Fruit fly (Drosophila melanogaster) whole organism, wandering third instar larva: Measurements from ENCODE around the gene Brr2.

ENCODE experiments used
- Abd-B ChIP-seq: fragments of >200 bp; optimal IDR thresholded peaks from 2 replicates; lab custom pipeline; 2017; ENCODE audit warnings: missing biosample characterization, missing genetic modification characterization
- CG32264 ChIP-seq: fragments of 200-800 bp; sonication (Bioruptor generic); optimal IDR thresholded peaks from 2 replicates; lab custom pipeline; 2016; ENCODE audit warnings: missing biosample characterization, missing genetic modification characterization
- CG9705 ChIP-seq: fragments of 200-800 bp; sonication (Bioruptor generic); optimal IDR thresholded peaks from 2 replicates; lab custom pipeline; 2018; ENCODE audit warnings: missing biosample characterization, mild to moderate bottlenecking, missing genetic modification characterization
- Dfd ChIP-seq: fragments of >200 bp; optimal IDR thresholded peaks from 2 replicates; lab custom pipeline; 2017; ENCODE audit warnings: missing biosample characterization, missing genetic modification characterization
- Dif ChIP-seq: fragments of 200-275, 200-300 bp; sonication (Bioruptor generic); optimal IDR thresholded peaks from 2 replicates; lab custom pipeline; 2018; ENCODE audit warnings: missing biosample characterization, missing genetic modification characterization; ENCODE audit not compliant: partially characterized antibody
- GATAd ChIP-seq: sonication (Bioruptor generic); optimal IDR thresholded peaks from 2 replicates; lab custom pipeline; 2016; ENCODE audit warnings: missing biosample characterization, missing genetic modification characterization
- HLH106 ChIP-seq: fragments of 200-800 bp; optimal IDR thresholded peaks from 3 replicates; lab custom pipeline; 2019; ENCODE audit warnings: missing biosample characterization, mild to moderate bottlenecking, missing genetic modification characterization, moderate library complexity
- Hnf4 ChIP-seq: fragments of 200-800 bp; sonication (Bioruptor generic); optimal IDR thresholded peaks from 2 replicates; lab custom pipeline; 2016; ENCODE audit warnings: missing biosample characterization, mild to moderate bottlenecking, missing genetic modification characterization
- Hr83 ChIP-seq: fragments of 200-300 bp; sonication (Bioruptor generic); optimal IDR thresholded peaks from 2 replicates; lab custom pipeline; 2016; ENCODE audit warnings: missing biosample characterization, mild to moderate bottlenecking, missing genetic modification characterization, moderate library complexity; ENCODE audit not compliant: poor library complexity, severe bottlenecking
- Jra ChIP-seq: sonication (Bioruptor generic); optimal IDR thresholded peaks from 2 replicates; lab custom pipeline; 2016; ENCODE audit warnings: missing biosample characterization, missing genetic modification characterization
- Mio ChIP-seq: sonication (Bioruptor generic); optimal IDR thresholded peaks from 2 replicates; lab custom pipeline; 2016; ENCODE audit warnings: missing biosample characterization, missing genetic modification characterization
- Myc ChIP-seq: fragments of >200 bp; optimal IDR thresholded peaks from 2 replicates; lab custom pipeline; 2017
- N ChIP-seq: fragments of >200 bp; optimal IDR thresholded peaks from 2 replicates; lab custom pipeline; 2018; ENCODE audit warnings: missing biosample characterization, missing external identifiers, missing genetic modification characterization
- OdsH ChIP-seq: fragments of 200-800 bp; sonication (Bioruptor generic); optimal IDR thresholded peaks from 2 replicates; lab custom pipeline; 2016; ENCODE audit warnings: missing biosample characterization, mild to moderate bottlenecking, missing genetic modification characterization
- Rel ChIP-seq, 2 experiments: fragments of 200-800 bp; sonication (Bioruptor generic) in 1 of 2; optimal IDR thresholded peaks; 2 replicates in 1 of 2; 3 replicates in 1 of 2; lab custom pipeline; 2016 to 2019; ENCODE audit warnings: mild to moderate bottlenecking in 2 of 2, missing biosample characterization in 2 of 2, missing genetic modification characterization in 2 of 2, moderate library complexity in 1 of 2
- Sp1 ChIP-seq: fragments of 200-800 bp; sonication (Bioruptor generic); optimal IDR thresholded peaks from 3 replicates; lab custom pipeline; 2019; ENCODE audit warnings: missing biosample characterization, mild to moderate bottlenecking, missing genetic modification characterization, moderate library complexity
- br ChIP-seq: fragments of 200-800 bp; sonication (Bioruptor generic); optimal IDR thresholded peaks from 2 replicates; lab custom pipeline; 2016; ENCODE audit warnings: missing biosample characterization, missing genetic modification characterization
- dmrt93B ChIP-seq: fragments of 200-800 bp; sonication (Bioruptor generic); optimal IDR thresholded peaks from 2 replicates; lab custom pipeline; 2018; ENCODE audit warnings: missing biosample characterization, mild to moderate bottlenecking, missing genetic modification characterization
- dsf ChIP-seq: sonication (Bioruptor generic); optimal IDR thresholded peaks from 2 replicates; lab custom pipeline; 2016; ENCODE audit warnings: missing biosample characterization, missing genetic modification characterization, borderline replicate concordance
- ey ChIP-seq: fragments of 200-800 bp; sonication (Bioruptor generic); optimal IDR thresholded peaks from 2 replicates; lab custom pipeline; 2016; ENCODE audit warnings: missing biosample characterization, missing genetic modification characterization
- foxo ChIP-seq, 2 experiments: fragments of 200-800 bp; sonication (Bioruptor generic); optimal IDR thresholded peaks; 2 replicates in 1 of 2; 3 replicates in 1 of 2; lab custom pipeline; 2016 to 2017; ENCODE audit warnings: missing biosample characterization in 2 of 2, missing genetic modification characterization in 2 of 2
- fru ChIP-seq: fragments of 200-800 bp; sonication (Bioruptor generic); optimal IDR thresholded peaks from 3 replicates; lab custom pipeline; 2016; ENCODE audit warnings: missing biosample characterization, mild to moderate bottlenecking, missing genetic modification characterization
- h ChIP-seq: fragments of 200-800 bp; sonication (Bioruptor generic); optimal IDR thresholded peaks from 3 replicates; lab custom pipeline; 2016; ENCODE audit warnings: missing biosample characterization, mild to moderate bottlenecking, missing genetic modification characterization
- jim ChIP-seq: fragments of 175-275, 200-325 bp; sonication (Bioruptor generic); optimal IDR thresholded peaks from 2 replicates; lab custom pipeline; 2016; ENCODE audit warnings: missing biosample characterization, mild to moderate bottlenecking, missing genetic modification characterization
- lola ChIP-seq: fragments of >200 bp; optimal IDR thresholded peaks from 2 replicates; lab custom pipeline; 2017; ENCODE audit warnings: missing biosample characterization, missing genetic modification characterization
- pan ChIP-seq: fragments of >200 bp; optimal IDR thresholded peaks from 2 replicates; lab custom pipeline; 2017
- psq ChIP-seq: fragments of 200-800 bp; sonication (Bioruptor generic); optimal IDR thresholded peaks from 3 replicates; lab custom pipeline; 2017; ENCODE audit warnings: missing biosample characterization, mild to moderate bottlenecking, missing genetic modification characterization, moderate library complexity
- rgr ChIP-seq: fragments of 200-800 bp; sonication (Bioruptor generic); optimal IDR thresholded peaks from 3 replicates; lab custom pipeline; 2016; ENCODE audit warnings: missing biosample characterization, mild to moderate bottlenecking, missing genetic modification characterization
- sage ChIP-seq: fragments of 200-800 bp; sonication (Bioruptor generic); optimal IDR thresholded peaks from 2 replicates; lab custom pipeline; 2016; ENCODE audit warnings: missing biosample characterization, mild to moderate bottlenecking, missing genetic modification characterization
- sv ChIP-seq: fragments of 200-800 bp; sonication (Bioruptor generic); optimal IDR thresholded peaks from 3 replicates; lab custom pipeline; 2016; ENCODE audit warnings: missing biosample characterization, missing genetic modification characterization
- tai ChIP-seq: sonication (Bioruptor generic); optimal IDR thresholded peaks from 2 replicates; lab custom pipeline; 2016; ENCODE audit warnings: missing biosample characterization, missing genetic modification characterization
- usp ChIP-seq: fragments of >200 bp; optimal IDR thresholded peaks from 2 replicates; lab custom pipeline; 2017; ENCODE audit warnings: missing biosample characterization, missing genetic modification characterization
- woc ChIP-seq: sonication (Bioruptor generic); optimal IDR thresholded peaks from 2 replicates; lab custom pipeline; 2016; ENCODE audit warnings: missing biosample characterization, mild to moderate bottlenecking, missing genetic modification characterization

Gene Brr2

dm6 chr3L:16013198-16013982 lies 45.7 kb upstream of the Brr2 start:
- no peak for TF ChIP-seq Hr83 (GFP tag; lab: Kevin White, UChicago)
- TF ChIP-seq OdsH (GFP tag; lab: Kevin White, UChicago) = no peak
- peak; percentile 16 for TF ChIP-seq Dfd
- TF ChIP-seq woc (GFP tag; lab: Kevin White, UChicago) = no peak
- no peak for TF ChIP-seq CG32264 (GFP tag; lab: Kevin White, UChicago)
- TF ChIP-seq psq (GFP tag; lab: Kevin White, UChicago) = no peak
- peak; percentile 11 for TF ChIP-seq Sp1 (GFP tag; lab: Kevin White, UChicago)
- TF ChIP-seq Jra (GFP tag; lab: Kevin White, UChicago) = no peak
- peak; percentile 18 for TF ChIP-seq HLH106 (tag; lab: Kevin White, UChicago)
- TF ChIP-seq, all 38 proteins: peak for 3

dm6 chr3L:16012315-16012950 lies 44.8 kb upstream of the Brr2 start:
- TF ChIP-seq Jra (GFP tag; lab: Kevin White, UChicago) = no peak

dm6 chr3L:16011319-16012210 lies 43.9 kb upstream of the Brr2 start, which contains the start of gene mib1:
Gene mib1 (minus strand): TSS chr3L:16011812.
- TF ChIP-seq rgr (no peak), Hr83 (GFP tag; lab: Kevin White, UChicago) (peak; percentile 71), h (peak; percentile 14), lola (GFP tag; lab: Kevin White, UChicago) (no peak), Dif (GFP tag; lab: Kevin White, UChicago) (peak; percentile 14), HLH106 (tag; lab: Kevin White, UChicago) (peak; percentile 25), Dfd (peak; percentile 85), psq (GFP tag; lab: Kevin White, UChicago) (peak; percentile 29), sage (GFP tag; lab: Kevin White, UChicago) (no peak), jim (no peak), Jra (GFP tag; lab: Kevin White, UChicago) (no peak), br (GFP tag; lab: Kevin White, UChicago) (no peak), dmrt93B (GFP tag; lab: Kevin White, UChicago) (no peak), dsf (GFP tag; lab: Kevin White, UChicago) (no peak), woc (GFP tag; lab: Kevin White, UChicago) (peak; percentile 88), usp (GFP tag; lab: Kevin White, UChicago) (no peak), CG32264 (GFP tag; lab: Kevin White, UChicago) (no peak), Myc (lab: Kevin White, UChicago) (peak; percentile 6), foxo (GFP tag; optimal IDR thresholded peaks at IDR 0.05; lab: Kevin White, UChicago) (peak in 1 of 2 experiments; percentile 18), Sp1 (GFP tag; lab: Kevin White, UChicago) (peak; percentile 43), ey (no peak), GATAd (GFP tag; lab: Kevin White, UChicago) (no peak), Rel (GFP tag; optimal IDR thresholded peaks at IDR 0.05; lab: Kevin White, UChicago) (no peak), Rel (tag; optimal IDR thresholded peaks at IDR 0.05; lab: Kevin White, UChicago) (peak; percentile 56), N (GFP tag; lab: Kevin White, UChicago) (peak; percentile 63), Hnf4 (no peak), fru (GFP tag; lab: Kevin White, UChicago) (peak; percentile 34)

- TF ChIP-seq Dif (GFP tag; lab: Kevin White, UChicago) (no peak), Jra (GFP tag; lab: Kevin White, UChicago) (no peak), dsf (GFP tag; lab: Kevin White, UChicago) (no peak), Myc (lab: Kevin White, UChicago) (no peak), psq (GFP tag; lab: Kevin White, UChicago) (no peak), br (GFP tag; lab: Kevin White, UChicago) (no peak), Rel (GFP tag; optimal IDR thresholded peaks at IDR 0.05; lab: Kevin White, UChicago) (no peak), Rel (tag; optimal IDR thresholded peaks at IDR 0.05; lab: Kevin White, UChicago) (no peak), Hnf4 (no peak), pan (lab: Kevin White, UChicago) (no peak), CG9705 (GFP tag; lab: Kevin White, UChicago) (no peak), sv (GFP tag; lab: Kevin White, UChicago) (no peak), Mio (GFP tag; lab: Kevin White, UChicago) (no peak), Abd-B (GFP tag; lab: Kevin White, UChicago) (no peak), tai (GFP tag; lab: Kevin White, UChicago) (no peak)
- TF ChIP-seq, all 38 proteins: peak for 0
These were observed 42.5 kb upstream of the Brr2 start for dm6 chr3L:16010176-16010575.
